Fruit fly (Drosophila melanogaster) whole organism, embryonic: ENCODE measurements around the gene eEF1delta.

ENCODE experiments used
- Adf1 ChIP-seq: fragments of 200-800 bp; sonication (Bioruptor generic); IDR thresholded peaks from 2 replicates; pipeline ENCODE4 v1.3.6; 2022; ENCODE audit warnings: missing biosample characterization, missing genetic modification characterization
- Asciz ChIP-seq: fragments of 200-800 bp; sonication (Bioruptor generic); optimal IDR thresholded peaks from 2 replicates; lab custom pipeline; 2017; ENCODE audit warnings: missing biosample characterization, mild to moderate bottlenecking, missing genetic modification characterization, missing genetic modification reagents
- Awh ChIP-seq: fragments of 200-800 bp; sonication (Bioruptor generic); IDR thresholded peaks from 2 replicates; pipeline ENCODE4, ENCODE4 v1.3.6; 2022; ENCODE audit warnings: missing biosample characterization, missing genetic modification characterization
- BEAF-32 ChIP-seq: fragments of 200-800 bp; sonication (Bioruptor generic); optimal IDR thresholded peaks from 3 replicates; lab custom pipeline; 2017; ENCODE audit warnings: missing biosample characterization, missing genetic modification characterization, mild to moderate bottlenecking, moderate library complexity, missing genetic modification reagents
- CG10209 ChIP-seq: fragments of 200-800 bp; sonication (Bioruptor generic); optimal IDR thresholded peaks from 3 replicates; lab custom pipeline; 2017; ENCODE audit warnings: missing biosample characterization, mild to moderate bottlenecking, missing genetic modification characterization, missing genetic modification reagents
- CG10321 ChIP-seq: fragments of 200-800 bp; sonication (Bioruptor generic); IDR thresholded peaks from 2 replicates; pipeline ENCODE4 v1.3.6; 2022; ENCODE audit warnings: missing biosample characterization, missing genetic modification characterization
- CG10654 ChIP-seq: fragments of 200-800 bp; sonication (Bioruptor generic); optimal IDR thresholded peaks from 2 replicates; lab custom pipeline; 2016; ENCODE audit warnings: missing biosample characterization, missing genetic modification characterization
- CG11504 ChIP-seq: fragments of 200-800 bp; sonication (Bioruptor generic); optimal IDR thresholded peaks from 3 replicates; lab custom pipeline; 2019; ENCODE audit warnings: missing biosample characterization, mild to moderate bottlenecking, missing genetic modification characterization, moderate library complexity
- CG1233 ChIP-seq: fragments of 200-800 bp; sonication (Bioruptor generic); optimal IDR thresholded peaks from 4 replicates; lab custom pipeline; 2018; ENCODE audit warnings: missing biosample characterization, mild to moderate bottlenecking, missing genetic modification characterization
- CG14014 ChIP-seq: fragments of 200-800 bp; sonication (Bioruptor generic); IDR thresholded peaks from 2 replicates; pipeline ENCODE4 v1.3.6; 2022; ENCODE audit warnings: missing biosample characterization, missing genetic modification characterization
- CG1602 ChIP-seq: fragments of 200-800 bp; sonication (Bioruptor generic); optimal IDR thresholded peaks from 3 replicates; lab custom pipeline; 2016; ENCODE audit warnings: missing biosample characterization, missing genetic modification characterization
- CG3065 ChIP-seq: fragments of 200-800 bp; sonication (Bioruptor generic); optimal IDR thresholded peaks from 2 replicates; lab custom pipeline; 2016; ENCODE audit warnings: missing biosample characterization, missing genetic modification characterization
- CG31441 ChIP-seq: fragments of 200-800 bp; sonication (Bioruptor generic); IDR thresholded peaks from 2 replicates; pipeline ENCODE4 v1.3.6; 2022; ENCODE audit warnings: missing biosample characterization, missing genetic modification characterization
- CG3281 ChIP-seq: fragments of 200-800 bp; sonication (Bioruptor generic); optimal IDR thresholded peaks from 3 replicates; lab custom pipeline; 2017; ENCODE audit warnings: missing biosample characterization, mild to moderate bottlenecking, missing genetic modification characterization
- CG33213 ChIP-seq: fragments of 200-800 bp; sonication (Bioruptor generic); optimal IDR thresholded peaks from 3 replicates; lab custom pipeline; 2016; ENCODE audit warnings: missing biosample characterization, missing genetic modification characterization
- CG3726 ChIP-seq: fragments of 200-800 bp; sonication (Bioruptor generic); IDR thresholded peaks from 3 replicates; pipeline ENCODE4, ENCODE4 v1.3.6; 2022; ENCODE audit warnings: missing biosample characterization, missing genetic modification characterization
- CG4282 ChIP-seq: fragments of 200-800 bp; sonication (Bioruptor generic); optimal IDR thresholded peaks from 2 replicates; lab custom pipeline; 2016; ENCODE audit warnings: missing biosample characterization, missing genetic modification characterization
- CG6254 ChIP-seq: fragments of 200-800 bp; sonication (Bioruptor generic); optimal IDR thresholded peaks from 3 replicates; lab custom pipeline; 2017; ENCODE audit warnings: mild to moderate bottlenecking, missing biosample characterization, missing genetic modification reagents, missing genetic modification characterization
- CG6689 ChIP-seq: fragments of 200-800 bp; sonication (Bioruptor generic); IDR thresholded peaks from 2 replicates; pipeline ENCODE4 v1.3.6; 2022; ENCODE audit warnings: missing biosample characterization, missing genetic modification characterization
- CG7963 ChIP-seq: fragments of 200-800 bp; sonication (Bioruptor generic); IDR thresholded peaks from 3 replicates; pipeline ENCODE4 v1.3.6; 2022; ENCODE audit warnings: missing biosample characterization, missing genetic modification characterization; ENCODE audit not compliant: partially characterized antibody
- Doc2 ChIP-seq: fragments of 200-800 bp; sonication (Bioruptor generic); IDR thresholded peaks from 2 replicates; pipeline ENCODE4 v1.3.6; 2022; ENCODE audit warnings: missing biosample characterization, missing genetic modification characterization
- Eip74EF ChIP-seq, 2 experiments: fragments of 200-800 bp in 1 of 2; fragments of >200 bp in 1 of 2; sonication (Bioruptor generic) in 1 of 2; optimal IDR thresholded peaks; 2 replicates each; lab custom pipeline; 2017 to 2019; ENCODE audit warnings: missing biosample characterization in 2 of 2, missing genetic modification characterization in 2 of 2, mild to moderate bottlenecking in 1 of 2, moderate library complexity in 1 of 2
- GATAe ChIP-seq: fragments of 200-800 bp; sonication (Bioruptor generic); conservative IDR thresholded peaks from 2 replicates; pipeline ENCODE4 v1.3.6; 2022; ENCODE audit warnings: missing biosample characterization, missing genetic modification characterization
- Gsc ChIP-seq: fragments of 200-800 bp; sonication (Bioruptor generic); IDR thresholded peaks from 2 replicates; pipeline ENCODE4 v1.3.6; 2022; ENCODE audit warnings: missing biosample characterization, missing genetic modification characterization
- Gug ChIP-seq: fragments of 200-800 bp; sonication (Bioruptor generic); IDR thresholded peaks from 4 replicates; pipeline ENCODE4 v1.3.6; 2022; ENCODE audit warnings: missing biosample characterization, missing genetic modification characterization
- H2.0 ChIP-seq: fragments of 200-800 bp; sonication (Bioruptor generic); IDR thresholded peaks from 2 replicates; pipeline ENCODE4 v1.3.6; 2022; ENCODE audit warnings: missing biosample characterization, missing genetic modification characterization
- HHEX ChIP-seq: fragments of 200-800 bp; sonication (Bioruptor generic); optimal IDR thresholded peaks from 3 replicates; lab custom pipeline; 2017; ENCODE audit warnings: missing biosample characterization, mild to moderate bottlenecking, missing genetic modification characterization, missing genetic modification reagents
- HLH3B ChIP-seq: fragments of 200-800 bp; sonication (Bioruptor generic); IDR thresholded peaks from 2 replicates; pipeline ENCODE4 v1.3.6; 2022; ENCODE audit warnings: missing biosample characterization, missing genetic modification characterization
- HLH4C ChIP-seq: fragments of 200-800 bp; sonication (Bioruptor generic); IDR thresholded peaks from 3 replicates; pipeline ENCODE4 v1.3.6; 2022; ENCODE audit warnings: missing biosample characterization, missing genetic modification characterization; ENCODE audit not compliant: partially characterized antibody
- Kr ChIP-seq: fragments of 200-800 bp; sonication (Bioruptor generic); optimal IDR thresholded peaks from 2 replicates; lab custom pipeline; 2017; ENCODE audit warnings: missing biosample characterization, mild to moderate bottlenecking, missing genetic modification characterization
- MTF-1 ChIP-seq: fragments of 200-800 bp; sonication (Bioruptor generic); optimal IDR thresholded peaks from 2 replicates; lab custom pipeline; 2018; ENCODE audit warnings: missing biosample characterization, mild to moderate bottlenecking, missing genetic modification characterization, borderline replicate concordance
- Meics ChIP-seq: fragments of 200-800 bp; sonication (Bioruptor generic); optimal IDR thresholded peaks from 2 replicates; lab custom pipeline; 2017; ENCODE audit warnings: missing biosample characterization, mild to moderate bottlenecking, missing genetic modification characterization
- NFAT ChIP-seq: fragments of 200-800 bp; sonication (Bioruptor generic); IDR thresholded peaks from 2 replicates; pipeline ENCODE4 v1.3.6; 2022; ENCODE audit warnings: missing biosample characterization, missing genetic modification characterization
- Nf-YA ChIP-seq: fragments of 200-800 bp; sonication (Bioruptor generic); IDR thresholded peaks from 2 replicates; pipeline ENCODE4 v1.3.6; 2022; ENCODE audit warnings: missing biosample characterization, missing genetic modification characterization
- Oli ChIP-seq: fragments of 200-800 bp; sonication (Bioruptor generic); optimal IDR thresholded peaks from 2 replicates; lab custom pipeline; 2018; ENCODE audit warnings: missing biosample characterization, mild to moderate bottlenecking, missing genetic modification characterization, moderate library complexity
- Sox102F ChIP-seq: fragments of 200-800 bp; sonication (Bioruptor generic); optimal IDR thresholded peaks from 2 replicates; lab custom pipeline; 2018; ENCODE audit warnings: missing biosample characterization, mild to moderate bottlenecking, missing genetic modification characterization, moderate library complexity
- Usf ChIP-seq: fragments of 200-800 bp; sonication (Bioruptor generic); optimal IDR thresholded peaks from 2 replicates; lab custom pipeline; 2017; ENCODE audit warnings: missing genotype, missing biosample characterization, missing genetic modification characterization
- disco-r ChIP-seq: fragments of 200-800 bp; sonication (Bioruptor generic); optimal IDR thresholded peaks from 2 replicates; lab custom pipeline; 2016; ENCODE audit warnings: missing biosample characterization, missing genetic modification characterization
- dm ChIP-seq: fragments of 200-800 bp; sonication (Bioruptor generic); optimal IDR thresholded peaks from 3 replicates; lab custom pipeline; 2016; ENCODE audit warnings: missing biosample characterization, missing genetic modification characterization
- ewg ChIP-seq: fragments of 200-800 bp; sonication (Bioruptor generic); optimal IDR thresholded peaks from 3 replicates; lab custom pipeline; 2017; ENCODE audit warnings: mild to moderate bottlenecking, missing biosample characterization, missing genetic modification reagents, missing genetic modification characterization
- fru ChIP-seq: fragments of >200 bp; optimal IDR thresholded peaks from 2 replicates; lab custom pipeline; 2017
- gcm ChIP-seq: fragments of 200-800 bp; sonication (Bioruptor generic); optimal IDR thresholded peaks from 2 replicates; lab custom pipeline; 2019; ENCODE audit warnings: missing biosample characterization, mild to moderate bottlenecking, missing genetic modification characterization, moderate library complexity
- gcm2 ChIP-seq: fragments of 200-800 bp; sonication (Bioruptor generic); optimal IDR thresholded peaks from 2 replicates; lab custom pipeline; 2016; ENCODE audit warnings: missing biosample characterization, missing genetic modification characterization
- kay ChIP-seq: fragments of 200-800 bp; sonication (Bioruptor generic); optimal IDR thresholded peaks from 2 replicates; lab custom pipeline; 2016; ENCODE audit warnings: missing biosample characterization, missing genetic modification characterization
- lbe ChIP-seq: fragments of 200-800 bp; sonication (Bioruptor generic); optimal IDR thresholded peaks from 2 replicates; lab custom pipeline; 2016; ENCODE audit warnings: missing biosample characterization, mild to moderate bottlenecking, missing genetic modification characterization
- oc ChIP-seq: fragments of 200-800 bp; sonication (Bioruptor generic); optimal IDR thresholded peaks from 2 replicates; lab custom pipeline; 2018; ENCODE audit warnings: missing biosample characterization, mild to moderate bottlenecking, missing genetic modification characterization, moderate library complexity
- otp ChIP-seq: fragments of 200-800 bp; sonication (Bioruptor generic); IDR thresholded peaks from 3 replicates; pipeline ENCODE4, ENCODE4 v1.3.6; 2022; ENCODE audit warnings: missing biosample characterization, missing genetic modification characterization
- ro ChIP-seq: fragments of 200-800 bp; sonication (Bioruptor generic); IDR thresholded peaks from 2 replicates; pipeline ENCODE4 v1.3.6; 2022; ENCODE audit warnings: missing biosample characterization, missing genetic modification characterization
- run ChIP-seq: fragments of 200-800 bp; sonication (Bioruptor generic); optimal IDR thresholded peaks from 3 replicates; lab custom pipeline; 2018; ENCODE audit warnings: missing biosample characterization, mild to moderate bottlenecking, missing genetic modification characterization
- tin ChIP-seq: fragments of 200-800 bp; sonication (Bioruptor generic); optimal IDR thresholded peaks from 3 replicates; lab custom pipeline; 2016; ENCODE audit warnings: missing biosample characterization, missing genetic modification characterization
- unpg ChIP-seq: fragments of 200-800 bp; sonication (Bioruptor generic); optimal IDR thresholded peaks from 3 replicates; lab custom pipeline; 2018; ENCODE audit warnings: missing biosample characterization, mild to moderate bottlenecking, missing genetic modification characterization, moderate library complexity

Gene eEF1delta

dm6 chr2L:10200847-10201246, 31.5 kb upstream of the eEF1delta start, which contains the start of the genes Ripalpha and RpL7 (continued):
- TF ChIP-seq CG1602 (GFP tag; lab: Kevin White, UChicago) = peak; percentile 92
- peak; percentile 96 for TF ChIP-seq CG14014 (GFP tag; lab: Robert Waterston, UW)
- TF ChIP-seq Kr (GFP tag; lab: Kevin White, UChicago) = peak; percentile 95
- TF ChIP-seq MTF-1 (GFP tag; lab: Kevin White, UChicago) = peak; percentile 98
- peak; percentile 99 for TF ChIP-seq NFAT
- peak; percentile 93 for TF ChIP-seq Nf-YA
- TF ChIP-seq CG3726 = peak; percentile 92
- peak; percentile 99 for TF ChIP-seq HHEX (GFP tag; lab: Kevin White, UChicago)
- peak; percentile 97 for TF ChIP-seq CG3065 (GFP tag; lab: Kevin White, UChicago)
- TF ChIP-seq ro (GFP tag; lab: Robert Waterston, UW) = peak; percentile 88
- peak; percentile 97 for TF ChIP-seq Awh (GFP tag; lab: Robert Waterston, UW)
- no peak for TF ChIP-seq run (tag; lab: Kevin White, UChicago)
- peak; percentile 81 for TF ChIP-seq GATAe (GFP tag; lab: Robert Waterston, UW)
- TF ChIP-seq CG6254 (GFP tag; lab: Kevin White, UChicago) = peak; percentile 90
- peak; percentile 99 for TF ChIP-seq otp
- TF ChIP-seq fru = no peak
- TF ChIP-seq CG1233 (GFP tag; lab: Kevin White, UChicago) = peak; percentile 98
- TF ChIP-seq CG7963 (GFP tag; lab: Robert Waterston, UW) = peak; percentile 88
- TF ChIP-seq CG33213 = peak; percentile 99
- TF ChIP-seq Asciz (GFP tag; lab: Kevin White, UChicago) = peak; percentile 96
- TF ChIP-seq oc (tag; lab: Kevin White, UChicago) = peak; percentile 94
- peak in 1 of 2 experiments; percentile 83 for TF ChIP-seq Eip74EF (GFP tag; optimal IDR thresholded peaks at IDR 0.05; lab: Kevin White, UChicago)
- peak; percentile 98 for TF ChIP-seq ewg (GFP tag; lab: Kevin White, UChicago)
- TF ChIP-seq CG10321 (GFP tag; lab: Robert Waterston, UW) = peak; percentile 85
- TF ChIP-seq gcm2 (GFP tag; lab: Kevin White, UChicago) = peak; percentile 98
- TF ChIP-seq gcm (GFP tag; lab: Kevin White, UChicago) = peak; percentile 92
- TF ChIP-seq Gug (GFP tag; lab: Robert Waterston, UW) = peak; percentile 88; the same call in 3 of the 4 replicates
- TF ChIP-seq Usf = peak; percentile 97
- no peak for TF ChIP-seq Doc2 (GFP tag; lab: Robert Waterston, UW)
- peak; percentile 97 for TF ChIP-seq CG10654 (GFP tag; lab: Kevin White, UChicago)
- peak; percentile 98 for TF ChIP-seq BEAF-32 (GFP tag; lab: Kevin White, UChicago)
- TF ChIP-seq tin = peak; percentile 92
- peak; percentile 100 for TF ChIP-seq dm (GFP tag; lab: Kevin White, UChicago)
- TF ChIP-seq CG11504 = no peak
- peak; percentile 94 for TF ChIP-seq H2.0 (GFP tag; lab: Robert Waterston, UW)
- TF ChIP-seq disco-r (GFP tag; lab: Kevin White, UChicago) = peak; percentile 98
- peak; percentile 92 for TF ChIP-seq kay (GFP tag; lab: Kevin White, UChicago)
- peak; percentile 97 for TF ChIP-seq CG4282 (GFP tag; lab: Kevin White, UChicago)
- peak; percentile 89 for TF ChIP-seq Oli
- TF ChIP-seq Adf1 (GFP tag; lab: Robert Waterston, UW) = peak; percentile 86
- peak; percentile 79 for TF ChIP-seq HLH4C (GFP tag; lab: Robert Waterston, UW)
- TF ChIP-seq Sox102F (GFP tag; lab: Kevin White, UChicago) = peak; percentile 87
- TF ChIP-seq unpg (GFP tag; lab: Kevin White, UChicago) = peak; percentile 95
- peak; percentile 96 for TF ChIP-seq CG31441 (GFP tag; lab: Robert Waterston, UW)
- TF ChIP-seq CG6689 (GFP tag; lab: Robert Waterston, UW) = peak; percentile 88
- TF ChIP-seq Gsc (GFP tag; lab: Robert Waterston, UW) = no peak
- peak; percentile 99 for TF ChIP-seq CG10209 (GFP tag; lab: Kevin White, UChicago)
- peak; percentile 98 for TF ChIP-seq CG3281
- peak; percentile 91 for TF ChIP-seq lbe (GFP tag; lab: Kevin White, UChicago)
- TF ChIP-seq HLH3B (GFP tag; lab: Robert Waterston, UW) = peak; percentile 95
- peak; percentile 99 for TF ChIP-seq Meics (GFP tag; lab: Kevin White, UChicago)
